Worm (Caenorhabditis elegans): ENCODE measurements around the gene F45E1.1.

DNA sequence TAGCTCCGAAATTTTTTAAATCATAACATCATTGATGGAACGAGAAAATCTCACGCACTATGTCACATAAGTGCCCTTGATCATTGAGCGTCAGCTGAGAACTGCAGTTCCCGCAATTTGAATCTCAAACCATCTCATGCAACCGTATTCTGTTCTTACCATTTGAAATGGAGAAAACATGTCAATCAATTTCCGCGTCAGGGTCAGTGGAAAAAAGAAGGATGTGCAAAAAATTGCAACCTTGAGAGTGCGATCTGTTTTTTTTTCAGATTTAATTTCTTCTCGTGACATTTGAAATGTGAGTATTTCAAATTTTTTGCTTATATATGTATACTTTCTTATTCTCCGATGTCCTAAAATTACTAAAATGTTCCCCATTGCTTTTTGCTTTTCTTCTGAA, 7.2 kb downstream of the F45E1.1 start:
- TF ChIP-seq nhr-76 (tag; optimal IDR thresholded peaks at IDR 0.05) (no peak), nhr-12 (tag; optimal IDR thresholded peaks at IDR 0.05) (no peak), ztf-11 (tag; optimal IDR thresholded peaks at IDR 0.05) (no peak), nhr-28 (tag; optimal IDR thresholded peaks at IDR 0.05) (no peak), unc-62 (GFP tag; optimal IDR thresholded peaks at IDR 0.05) (no peak), snpc-4 (tag; optimal IDR thresholded peaks at IDR 0.05) (no peak)

Data from whole organism, mixed stage, embryonic.